Worm (Caenorhabditis elegans) whole organism, L4/young adult: ENCODE data around the gene Y45F10D.15.

Experiments
- W03F9.2 ChIP-seq: fragments of 150-350 bp; optimal IDR thresholded peaks from 2 replicates; lab custom pipeline; 2014; ENCODE audit warnings: missing biosample characterization, missing genetic modification characterization
- him-1 ChIP-seq: sonication (generic microtip); optimal IDR thresholded peaks from 2 replicates; lab custom pipeline; 2016; ENCODE audit warnings: missing genotype, missing genetic modification reagents, missing genetic modification characterization, missing compliant biosample characterization

- TF ChIP-seq him-1 (tag; lab: Kevin White, UChicago) (no peak), W03F9.2 (tag; lab: Kevin White, UChicago) (no peak)
Observed at ce11 chrIV:13795249-13795909, 25.4 kb downstream of the Y45F10D.15 start.
